Fruit fly (Drosophila melanogaster) Kc167 (cell line): ENCODE data around the gene CG11178.

ENCODE experiments used
- Myc ChIP-seq: fragments of >200 bp; optimal IDR thresholded peaks from 2 replicates; lab custom pipeline; 2017; ENCODE audit warnings: missing external identifiers
- h ChIP-seq: fragments of >200 bp; optimal IDR thresholded peaks from 3 replicates; lab custom pipeline; 2018; ENCODE audit warnings: missing external identifiers
- psq ChIP-seq: fragments of >200 bp; optimal IDR thresholded peaks from 2 replicates; lab custom pipeline; 2017; ENCODE audit warnings: missing external identifiers

DNA sequence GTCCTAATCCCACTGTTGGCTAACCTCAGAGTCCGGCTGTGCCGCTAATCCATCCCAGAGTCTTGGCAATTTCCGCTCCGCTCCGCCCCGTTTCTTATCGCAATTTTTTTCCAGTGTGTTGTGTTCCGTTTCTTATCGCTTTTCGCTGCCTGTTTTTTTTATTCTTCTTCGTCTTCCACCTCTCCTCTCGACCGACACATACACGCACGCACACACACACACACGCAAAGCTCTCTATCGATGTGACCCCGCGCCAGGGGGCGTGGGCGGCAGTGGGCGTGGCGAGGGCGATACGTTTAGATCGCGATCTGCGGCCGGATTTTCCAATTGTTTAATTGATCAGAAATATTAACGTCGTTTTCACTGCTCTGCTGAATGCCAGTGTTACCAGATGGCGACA, 10.5 kb downstream of the CG11178 start:
- TF ChIP-seq h (lab: Kevin White, UChicago) (no peak), Myc (lab: Kevin White, UChicago) (no peak), psq (no peak)
